Fruit fly (Drosophila melanogaster): Measurements from ENCODE around the gene CG12237.

Gene CG12237

dm6 chrX:19601644-19602043 lies 41.0 kb downstream of the CG12237 start, which contains the start of gene CG14220 (continued):
- TF ChIP-seq CG12942 (GFP tag; optimal IDR thresholded peaks at IDR 0.05) (no peak), ind (GFP tag; optimal IDR thresholded peaks at IDR 0.05) (no peak), seq (GFP tag; IDR thresholded peaks at IDR 0.05) (no peak), bbx (GFP tag; IDR thresholded peaks at IDR 0.05; ENCODE audit: partially characterized antibody) (peak; percentile 97), CG14860 (GFP tag; IDR thresholded peaks at IDR 0.05; ENCODE audit: partially characterized antibody) (peak; percentile 90), Abd-B (GFP tag; optimal IDR thresholded peaks at IDR 0.05) (no peak), CG8924 (tag; optimal IDR thresholded peaks at IDR 0.05) (peak; percentile 22), mld (GFP tag; IDR thresholded peaks at IDR 0.05; ENCODE audit: partially characterized antibody) (peak; percentile 93), CG9797 (GFP tag; optimal IDR thresholded peaks at IDR 0.05) (peak; percentile 39), CG1647 (GFP tag; optimal IDR thresholded peaks at IDR 0.05) (no peak), phol (tag; optimal IDR thresholded peaks at IDR 0.05) (peak; percentile 31), fru (optimal IDR thresholded peaks at IDR 0.05) (no peak), Hr39 (optimal IDR thresholded peaks at IDR 0.05) (no peak), Vsx1 (GFP tag; optimal IDR thresholded peaks at IDR 0.05) (no peak), CG12659 (GFP tag; optimal IDR thresholded peaks at IDR 0.05) (peak; percentile 44), chn (GFP tag; optimal IDR thresholded peaks at IDR 0.05) (no peak), Ada2b (GFP tag; IDR thresholded peaks at IDR 0.05) (no peak), Nf-YB (GFP tag; optimal IDR thresholded peaks at IDR 0.05) (no peak), nau (GFP tag; optimal IDR thresholded peaks at IDR 0.05) (no peak), CG34224 (GFP tag; IDR thresholded peaks at IDR 0.05; ENCODE audit: partially characterized antibody) (peak; percentile 97), nerfin-2 (GFP tag; IDR thresholded peaks at IDR 0.05; ENCODE audit: partially characterized antibody) (peak; percentile 94), pzg (GFP tag; optimal IDR thresholded peaks at IDR 0.05) (peak; percentile 89), CG13296 (GFP tag; optimal IDR thresholded peaks at IDR 0.05) (peak; percentile 9), CG7839 (tag; optimal IDR thresholded peaks at IDR 0.05) (no peak), D19B (GFP tag; optimal IDR thresholded peaks at IDR 0.05) (no peak), CG13123 (GFP tag; optimal IDR thresholded peaks at IDR 0.05) (no peak), lbe (GFP tag; optimal IDR thresholded peaks at IDR 0.05) (peak; percentile 32), CG30020 (tag; optimal IDR thresholded peaks at IDR 0.05) (peak; percentile 16), tap (tag; optimal IDR thresholded peaks at IDR 0.05) (no peak), slou (GFP tag; optimal IDR thresholded peaks at IDR 0.05) (no peak), hbn (GFP tag; IDR thresholded peaks at IDR 0.05; ENCODE audit: partially characterized antibody) (peak; percentile 90), p53 (GFP tag; optimal IDR thresholded peaks at IDR 0.05) (no peak), CG11504 (tag; optimal IDR thresholded peaks at IDR 0.05) (peak; percentile 10), Opbp (GFP tag; IDR thresholded peaks at IDR 0.05; ENCODE audit: partially characterized antibody) (peak; percentile 94), Rfx (GFP tag; IDR thresholded peaks at IDR 0.05) (peak; percentile 7; the same call in 1 of the 2 replicates), cg (GFP tag; optimal IDR thresholded peaks at IDR 0.05) (peak; percentile 60), HLH4C (GFP tag; IDR thresholded peaks at IDR 0.05; ENCODE audit: partially characterized antibody) (peak; percentile 96), CG14710 (tag; optimal IDR thresholded peaks at IDR 0.05) (peak; percentile 44), CG2129 (GFP tag; IDR thresholded peaks at IDR 0.05; ENCODE audit: partially characterized antibody) (peak; percentile 63), z (GFP tag; IDR thresholded peaks at IDR 0.05) (no peak), ftz-f1 (GFP tag; optimal IDR thresholded peaks at IDR 0.05) (no peak), CG4617 (GFP tag; optimal IDR thresholded peaks at IDR 0.05; ENCODE audit: borderline replicate concordance) (peak; percentile 43), CG13894 (tag; optimal IDR thresholded peaks at IDR 0.05) (peak; percentile 40), CG17186 (GFP tag; optimal IDR thresholded peaks at IDR 0.05) (peak; percentile 43), CG7987 (GFP tag; optimal IDR thresholded peaks at IDR 0.05) (peak; percentile 26), Antp (GFP tag; optimal IDR thresholded peaks at IDR 0.05) (no peak), CG2120 (GFP tag; optimal IDR thresholded peaks at IDR 0.05) (peak; percentile 7), peb (GFP tag; IDR thresholded peaks at IDR 0.05) (no peak), emc (GFP tag; optimal IDR thresholded peaks at IDR 0.05) (no peak), kah (GFP tag; optimal IDR thresholded peaks at IDR 0.05) (no peak)

All from whole organism, embryonic.